Fruit fly (Drosophila melanogaster): ENCODE data around the gene dbr.

- TF ChIP-seq CG8478 (optimal IDR thresholded peaks at IDR 0.05) (no peak), CTCF (optimal IDR thresholded peaks at IDR 0.05) (no peak)
Observed at dm6 chr2L:110046-110445, 43.8 kb downstream of the dbr start.
